Worm (Caenorhabditis elegans): ENCODE data around the gene htp-1.
A peak's percentile ranks its signal among the peaks of the same experiment; 100 is the strongest.

htp-1 gene

ce11 chrIV:5367899-5368298 lies 23.5 kb downstream of the htp-1 start:
- no peak for TF ChIP-seq mxl-2 (GFP tag; conservative IDR thresholded peaks at IDR 0.05)
- no peak for TF ChIP-seq vab-7 (GFP tag; IDR thresholded peaks at IDR 0.05)
- no peak for TF ChIP-seq ZK546.5 (tag; optimal IDR thresholded peaks at IDR 0.05)
- no peak for TF ChIP-seq T26A8.4 (GFP tag; IDR thresholded peaks at IDR 0.05)
- no peak for TF ChIP-seq mxl-3 (GFP tag; optimal IDR thresholded peaks at IDR 0.05)
- TF ChIP-seq lir-3 (tag; optimal IDR thresholded peaks at IDR 0.05) = no peak
- TF ChIP-seq daf-19 (GFP tag; conservative IDR thresholded peaks at IDR 0.05) = no peak

- peak; percentile 14 for TF ChIP-seq ama-1 (optimal IDR thresholded peaks at IDR 0.05)
- TF ChIP-seq mep-1 (tag; optimal IDR thresholded peaks at IDR 0.05) = no peak
Observed at ce11 chrIV:5366567-5366966, 24.8 kb downstream of the htp-1 start, which contains the start of gene sand-1. Gene sand-1 (plus strand): TSS chrIV:5366867.

ce11 chrIV:5364135-5364609 lies 27.2 kb downstream of the htp-1 start, which contains the start of the genes hda-6 and F41H10.4:
Gene hda-6 (minus strand): TSS chrIV:5364306.
Gene F41H10.4 (plus strand): TSS chrIV:5364559.
- TF ChIP-seq ceh-32 (tag; optimal IDR thresholded peaks at IDR 0.05; ENCODE audit: poor library complexity) = no peak
- peak; percentile 41 for TF ChIP-seq lin-15B (tag; optimal IDR thresholded peaks at IDR 0.05)
- TF ChIP-seq mxl-3 (GFP tag; optimal IDR thresholded peaks at IDR 0.05) = peak; percentile 68
- no peak for TF ChIP-seq daf-8 (GFP tag; IDR thresholded peaks at IDR 0.05)
- TF ChIP-seq hif-1 (tag; optimal IDR thresholded peaks at IDR 0.05) = peak in 1 of 2 experiments; percentile 78
- peak; percentile 14 for TF ChIP-seq lin-13 (GFP tag; optimal IDR thresholded peaks at IDR 0.05)
- no peak for TF ChIP-seq F37D6.2 (tag; optimal IDR thresholded peaks at IDR 0.05)
- no peak for TF ChIP-seq lin-1 (GFP tag; IDR thresholded peaks at IDR 0.05)
- TF ChIP-seq egl-27 (tag; optimal IDR thresholded peaks at IDR 0.05) = no peak
- TF ChIP-seq zip-2 (tag; optimal IDR thresholded peaks at IDR 0.05) = no peak
- no peak for TF ChIP-seq Y105C5A.15 (GFP tag; IDR thresholded peaks at IDR 0.05)
- TF ChIP-seq mes-2 (tag; optimal IDR thresholded peaks at IDR 0.05; ENCODE audit: poor library complexity, severe bottlenecking) = peak; percentile 97
- TF ChIP-seq ceh-20 (GFP tag; IDR thresholded peaks at IDR 0.05) = no peak
- TF ChIP-seq lsy-2 (tag; optimal IDR thresholded peaks at IDR 0.05) = peak in 1 of 2 experiments; percentile 91
- TF ChIP-seq Y5F2A.4 (GFP tag; optimal IDR thresholded peaks at IDR 0.05) = no peak
- TF ChIP-seq fos-1 (tag; optimal IDR thresholded peaks at IDR 0.05) = no peak
- TF ChIP-seq set-16 (GFP tag; IDR thresholded peaks at IDR 0.05) = no peak
- TF ChIP-seq pha-4 (GFP tag; IDR thresholded peaks at IDR 0.05) = no peak
- peak; percentile 81 for TF ChIP-seq pha-4 (tag; optimal IDR thresholded peaks at IDR 0.05)
- TF ChIP-seq fkh-10 (GFP tag; optimal IDR thresholded peaks at IDR 0.05) = no peak
- TF ChIP-seq dmd-9 (GFP tag; IDR thresholded peaks at IDR 0.05) = peak; percentile 73; the same call in 1 of the 2 replicates
- TF ChIP-seq dmd-6 (GFP tag; IDR thresholded peaks at IDR 0.05) = peak; percentile 35
- no peak for TF ChIP-seq lir-3 (tag; optimal IDR thresholded peaks at IDR 0.05)
- TF ChIP-seq ZK337.2 (GFP tag; IDR thresholded peaks at IDR 0.05) = peak; percentile 40; the same call in 1 of the 2 replicates
- no peak for TF ChIP-seq dmd-8 (GFP tag; IDR thresholded peaks at IDR 0.05)
- no peak for TF ChIP-seq daf-12 (tag; optimal IDR thresholded peaks at IDR 0.05)
- no peak for TF ChIP-seq php-3 (GFP tag; IDR thresholded peaks at IDR 0.05)
- TF ChIP-seq duxl-1 (tag; optimal IDR thresholded peaks at IDR 0.05; ENCODE audit: poor library complexity) = peak; percentile 49
- TF ChIP-seq ceh-28 (tag; optimal IDR thresholded peaks at IDR 0.05) = no peak
- TF ChIP-seq spr-1 (tag; optimal IDR thresholded peaks at IDR 0.05) = peak; percentile 18
- TF ChIP-seq skn-1 (tag; optimal IDR thresholded peaks at IDR 0.05) = no peak
- TF ChIP-seq mep-1 (tag; optimal IDR thresholded peaks at IDR 0.05) = peak; percentile 77
- no peak for TF ChIP-seq gei-8 (GFP tag; optimal IDR thresholded peaks at IDR 0.05)
- TF ChIP-seq ceh-82 (tag; optimal IDR thresholded peaks at IDR 0.05) = no peak
- TF ChIP-seq F26F4.8 (GFP tag; conservative IDR thresholded peaks at IDR 0.05) = no peak
- peak; percentile 96 for TF ChIP-seq hlh-30 (tag; optimal IDR thresholded peaks at IDR 0.05; ENCODE audit: insufficient read depth)
- TF ChIP-seq dpl-1 (GFP tag; optimal IDR thresholded peaks at IDR 0.05) = peak; percentile 89
- TF ChIP-seq T26A8.4 (GFP tag; IDR thresholded peaks at IDR 0.05) = peak; percentile 38; the same call in 1 of the 2 replicates
- peak; percentile 85 for TF ChIP-seq unc-130 (GFP tag; optimal IDR thresholded peaks at IDR 0.05)
- TF ChIP-seq snpc-1.2 (GFP tag; IDR thresholded peaks at IDR 0.05) = peak; percentile 67; the same call in 1 of the 2 replicates
- no peak for TF ChIP-seq ama-1 (optimal IDR thresholded peaks at IDR 0.05)
- TF ChIP-seq ceh-62 (tag; optimal IDR thresholded peaks at IDR 0.05) = no peak
- TF ChIP-seq T20F7.1 (GFP tag; optimal IDR thresholded peaks at IDR 0.05) = no peak

All from whole organism, L4 larva.